Fruit fly (Drosophila melanogaster) whole organism, adult: ENCODE measurements around the gene CG4393.

Source experiments
- CG14711 ChIP-seq: fragments of 200-800 bp; sonication (Bioruptor generic); optimal IDR thresholded peaks from 2 replicates; lab custom pipeline; 2018; ENCODE audit warnings: missing biosample characterization, mild to moderate bottlenecking, missing genetic modification characterization, moderate library complexity
- CG5204 ChIP-seq: fragments of 200-800 bp; sonication (Bioruptor generic); optimal IDR thresholded peaks from 2 replicates; lab custom pipeline; 2016; ENCODE audit warnings: missing biosample characterization, missing genetic modification characterization
- CG7045 ChIP-seq: fragments of 200-800 bp; sonication (Bioruptor generic); optimal IDR thresholded peaks from 2 replicates; lab custom pipeline; 2017; ENCODE audit warnings: missing biosample characterization, mild to moderate bottlenecking, missing genetic modification characterization
- CG7101 ChIP-seq: fragments of 200-800 bp; sonication (Bioruptor generic); optimal IDR thresholded peaks from 2 replicates; lab custom pipeline; 2018; ENCODE audit warnings: missing biosample characterization, mild to moderate bottlenecking, missing genetic modification characterization, moderate library complexity
- Hr96 ChIP-seq: fragments of 200-800 bp; sonication (Bioruptor generic); optimal IDR thresholded peaks from 2 replicates; lab custom pipeline; 2016; ENCODE audit warnings: missing biosample characterization, missing genetic modification characterization
- Mnt ChIP-seq: fragments of 200-800 bp; sonication (Bioruptor generic); optimal IDR thresholded peaks from 2 replicates; lab custom pipeline; 2016; ENCODE audit warnings: missing biosample characterization, mild to moderate bottlenecking, missing genetic modification characterization
- bab1 ChIP-seq: fragments of 200-800 bp; sonication (Bioruptor generic); optimal IDR thresholded peaks from 3 replicates; lab custom pipeline; 2019; ENCODE audit warnings: missing biosample characterization, mild to moderate bottlenecking, missing genetic modification characterization, moderate library complexity
- cic ChIP-seq: fragments of 200-800 bp; sonication (Bioruptor generic); optimal IDR thresholded peaks from 2 replicates; lab custom pipeline; 2017; ENCODE audit warnings: missing biosample characterization, mild to moderate bottlenecking, missing genetic modification characterization, moderate library complexity
- cnc ChIP-seq, 2 experiments: fragments of >200 bp; optimal IDR thresholded peaks; 2 replicates each; lab custom pipeline; 2017
- ovo ChIP-seq: fragments of 200-800 bp; sonication (Bioruptor generic); optimal IDR thresholded peaks from 2 replicates; lab custom pipeline; 2016; ENCODE audit warnings: missing biosample characterization, missing genetic modification characterization
- pad ChIP-seq: fragments of 200-800 bp; sonication (Bioruptor generic); optimal IDR thresholded peaks from 3 replicates; lab custom pipeline; 2017; ENCODE audit warnings: missing biosample characterization, missing genetic modification characterization, mild to moderate bottlenecking, moderate library complexity, missing genetic modification reagents
- tj ChIP-seq: fragments of 200-800 bp; sonication (Bioruptor generic); optimal IDR thresholded peaks from 3 replicates; lab custom pipeline; 2017; ENCODE audit warnings: missing biosample characterization, mild to moderate bottlenecking, missing genetic modification characterization, moderate library complexity
- toe ChIP-seq: fragments of 200-800 bp; sonication (Bioruptor generic); optimal IDR thresholded peaks from 2 replicates; lab custom pipeline; 2016; ENCODE audit warnings: missing biosample characterization, missing genetic modification characterization

DNA sequence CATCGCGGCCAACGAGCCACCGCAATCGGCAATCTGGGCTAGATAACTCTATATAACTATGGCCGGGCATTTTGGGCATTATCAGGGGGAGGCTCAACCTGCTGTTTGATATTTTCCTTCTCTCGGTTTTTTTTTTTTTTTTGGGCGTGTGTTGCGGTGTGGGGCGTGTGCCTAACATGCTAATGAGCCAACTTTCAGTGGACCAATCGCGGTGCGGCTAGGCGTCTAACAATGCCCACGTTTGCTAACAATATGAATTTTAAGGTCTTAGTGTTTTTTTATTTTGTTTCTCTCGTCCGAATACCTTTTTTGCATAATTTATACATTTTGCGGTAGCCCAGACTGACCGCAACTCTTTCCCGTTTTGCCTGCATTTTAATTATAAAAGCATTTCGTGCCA, 37.3 kb upstream of the CG4393 start:
- TF ChIP-seq cnc (optimal IDR thresholded peaks at IDR 0.05; lab: Kevin White, UChicago): no peak
- no peak for TF ChIP-seq CG7101 (tag; lab: Kevin White, UChicago)
- no peak for TF ChIP-seq cic (GFP tag; lab: Kevin White, UChicago)
- no peak for TF ChIP-seq Hr96 (GFP tag; lab: Kevin White, UChicago)
- no peak for TF ChIP-seq CG14711 (tag; lab: Kevin White, UChicago)
- no peak for TF ChIP-seq pad
- no peak for TF ChIP-seq ovo
- no peak for TF ChIP-seq toe (GFP tag; lab: Kevin White, UChicago)
- TF ChIP-seq tj (GFP tag; lab: Kevin White, UChicago): no peak
- no peak for TF ChIP-seq bab1 (GFP tag; lab: Kevin White, UChicago)
- no peak for TF ChIP-seq Mnt (GFP tag; lab: Kevin White, UChicago)
- TF ChIP-seq CG7045 (GFP tag; lab: Kevin White, UChicago): no peak
- TF ChIP-seq CG5204 (GFP tag; lab: Kevin White, UChicago): no peak
